Worm (Caenorhabditis elegans): ENCODE measurements around the gene acs-6.

ce11 chrII:7056328-7056727 lies 5.5 kb upstream of the acs-6 start:
- TF ChIP-seq unc-62 (GFP tag; optimal IDR thresholded peaks at IDR 0.05) (no peak), sem-2 (GFP tag; optimal IDR thresholded peaks at IDR 0.05) (no peak), ceh-43 (GFP tag; optimal IDR thresholded peaks at IDR 0.05) (no peak), elt-3 (tag; optimal IDR thresholded peaks at IDR 0.05) (no peak), sptf-1 (tag; optimal IDR thresholded peaks at IDR 0.05) (no peak), nhr-2 (tag; optimal IDR thresholded peaks at IDR 0.05) (no peak), mab-5 (tag; optimal IDR thresholded peaks at IDR 0.05) (no peak), ces-1 (GFP tag; optimal IDR thresholded peaks at IDR 0.05) (no peak), snpc-4 (tag; optimal IDR thresholded peaks at IDR 0.05) (no peak), nhr-237 (tag; optimal IDR thresholded peaks at IDR 0.05) (no peak), tbx-8 (GFP tag; optimal IDR thresholded peaks at IDR 0.05) (no peak), nhr-28 (tag; optimal IDR thresholded peaks at IDR 0.05) (no peak), nhr-12 (tag; optimal IDR thresholded peaks at IDR 0.05) (no peak)
